Fruit fly (Drosophila melanogaster) Kc167 (cell line): ENCODE results near the gene Ndf.

ENCODE experiments used
- Myc ChIP-seq: fragments of >200 bp; optimal IDR thresholded peaks from 2 replicates; lab custom pipeline; 2017; ENCODE audit warnings: missing external identifiers
- Sin3A ChIP-seq: fragments of >200 bp; optimal IDR thresholded peaks from 2 replicates; lab custom pipeline; 2018; ENCODE audit warnings: missing external identifiers
- h ChIP-seq: fragments of >200 bp; optimal IDR thresholded peaks from 3 replicates; lab custom pipeline; 2018; ENCODE audit warnings: missing external identifiers
- psq ChIP-seq: fragments of >200 bp; optimal IDR thresholded peaks from 2 replicates; lab custom pipeline; 2017; ENCODE audit warnings: missing external identifiers
- ttk ChIP-seq: sonication (Bioruptor generic); optimal IDR thresholded peaks from 2 replicates; lab custom pipeline; 2017; ENCODE audit warnings: missing external identifiers

DNA sequence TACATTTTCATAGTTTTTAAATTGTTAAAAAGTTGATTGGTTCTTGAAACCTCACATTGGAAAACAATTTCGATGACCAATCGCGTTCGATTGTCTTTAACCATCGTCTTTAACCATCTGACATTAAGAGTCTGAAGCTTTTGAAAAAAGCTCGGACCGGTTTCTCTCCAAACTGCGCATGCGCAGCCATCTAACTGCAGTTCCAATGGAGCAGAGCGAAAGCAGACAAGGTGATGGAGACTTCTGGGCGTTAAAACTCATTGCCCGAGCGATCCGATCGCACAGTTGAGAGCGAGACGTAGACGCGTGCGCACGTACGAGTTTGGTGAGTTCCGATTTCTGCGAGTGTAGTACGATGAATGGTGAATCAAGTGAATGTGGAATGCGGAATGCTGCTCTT, 28.8 kb downstream of the Ndf start, which contains the start of gene obst-B:
- TF ChIP-seq psq (lab: Kevin White, UChicago) (no peak), ttk (lab: Kevin White, UChicago) (no peak), h (no peak), Myc (no peak), Sin3A (lab: Kevin White, UChicago) (no peak)
